Worm (Caenorhabditis elegans): ENCODE measurements around the gene fipr-9.

fipr-9 gene

ce11 chrV:10245615-10246014 lies 24.2 kb downstream of the fipr-9 start:
- no peak for TF ChIP-seq ztf-23 (GFP tag; IDR thresholded peaks at IDR 0.05)
- TF ChIP-seq cog-1 (tag; optimal IDR thresholded peaks at IDR 0.05), result no peak
- no peak for TF ChIP-seq tab-1 (GFP tag; IDR thresholded peaks at IDR 0.05)
- TF ChIP-seq flt-1 (GFP tag; IDR thresholded peaks at IDR 0.05), result no peak
- TF ChIP-seq T22C8.4 (GFP tag; IDR thresholded peaks at IDR 0.05), result no peak
- no peak for TF ChIP-seq klf-2 (GFP tag; conservative IDR thresholded peaks at IDR 0.05)
- no peak for TF ChIP-seq med-1 (GFP tag; optimal IDR thresholded peaks at IDR 0.05; ENCODE audit: insufficient read depth)
- TF ChIP-seq ztf-29 (GFP tag; IDR thresholded peaks at IDR 0.05), result no peak
- TF ChIP-seq ref-1 (GFP tag; conservative IDR thresholded peaks at IDR 0.05), result no peak

DNA sequence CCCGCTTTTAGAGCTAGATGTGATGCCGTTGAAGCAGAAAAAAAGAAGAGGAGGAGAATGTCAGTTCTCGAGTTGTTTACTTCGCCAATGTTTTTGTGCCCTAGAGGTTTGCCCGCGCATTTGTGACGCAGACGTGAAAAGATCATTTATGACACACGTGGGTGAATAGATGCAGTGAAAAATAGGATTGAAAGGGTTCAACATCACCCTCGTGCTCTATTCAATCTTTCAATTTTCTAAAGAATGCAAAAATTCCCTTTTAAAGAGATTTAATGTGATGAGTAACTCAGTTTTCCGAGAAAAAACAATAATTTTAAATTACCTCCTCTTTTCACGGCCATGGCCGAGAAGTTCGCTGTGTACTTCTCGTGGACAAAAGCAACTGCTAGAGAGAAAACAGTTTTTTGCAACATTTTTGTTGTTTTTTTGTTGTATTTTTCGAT lies 25.0 kb downstream of the fipr-9 start:
- no peak for TF ChIP-seq cog-1 (tag; optimal IDR thresholded peaks at IDR 0.05)
- no peak for TF ChIP-seq T22C8.4 (GFP tag; IDR thresholded peaks at IDR 0.05)
- TF ChIP-seq klf-2 (GFP tag; conservative IDR thresholded peaks at IDR 0.05), result no peak
- no peak for TF ChIP-seq ref-1 (GFP tag; conservative IDR thresholded peaks at IDR 0.05)
- no peak for TF ChIP-seq tab-1 (GFP tag; IDR thresholded peaks at IDR 0.05)
- TF ChIP-seq ztf-29 (GFP tag; IDR thresholded peaks at IDR 0.05), result no peak
- no peak for TF ChIP-seq flt-1 (GFP tag; IDR thresholded peaks at IDR 0.05)
- no peak for TF ChIP-seq ztf-23 (GFP tag; IDR thresholded peaks at IDR 0.05)
- no peak for TF ChIP-seq med-1 (GFP tag; optimal IDR thresholded peaks at IDR 0.05; ENCODE audit: insufficient read depth)

DNA sequence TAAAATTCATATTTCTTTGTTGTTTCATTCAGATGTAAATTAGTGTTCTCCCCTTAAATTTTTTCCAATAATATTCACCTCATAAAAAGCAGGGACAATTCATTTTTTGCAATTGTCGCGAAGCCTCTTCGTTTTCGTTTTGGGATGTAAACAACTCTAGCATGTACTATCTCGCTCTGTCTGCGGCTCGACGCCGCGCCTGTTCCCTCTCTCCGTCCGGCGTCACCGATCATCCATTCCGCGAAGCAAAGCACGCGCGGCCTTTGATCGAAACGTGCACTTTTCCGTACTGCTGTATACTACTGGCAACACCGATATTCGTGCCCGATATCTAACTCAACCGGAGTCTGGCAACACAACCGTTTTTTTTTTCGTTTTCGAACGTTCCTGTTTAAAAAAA lies 25.5 kb downstream of the fipr-9 start:
- TF ChIP-seq tab-1 (GFP tag; IDR thresholded peaks at IDR 0.05), result no peak
- TF ChIP-seq T22C8.4 (GFP tag; IDR thresholded peaks at IDR 0.05), result no peak
- no peak for TF ChIP-seq ztf-23 (GFP tag; IDR thresholded peaks at IDR 0.05)
- TF ChIP-seq flt-1 (GFP tag; IDR thresholded peaks at IDR 0.05), result no peak

ce11 chrV:10247673-10248239 lies 26.3 kb downstream of the fipr-9 start:
- no peak for TF ChIP-seq tab-1 (GFP tag; IDR thresholded peaks at IDR 0.05)
- no peak for TF ChIP-seq ztf-29 (GFP tag; IDR thresholded peaks at IDR 0.05)
- no peak for TF ChIP-seq med-1 (GFP tag; optimal IDR thresholded peaks at IDR 0.05; ENCODE audit: insufficient read depth)
- TF ChIP-seq flt-1 (GFP tag; IDR thresholded peaks at IDR 0.05), result no peak
- TF ChIP-seq ztf-23 (GFP tag; IDR thresholded peaks at IDR 0.05), result no peak
- TF ChIP-seq klf-2 (GFP tag; conservative IDR thresholded peaks at IDR 0.05), result no peak
- no peak for TF ChIP-seq T22C8.4 (GFP tag; IDR thresholded peaks at IDR 0.05)
- TF ChIP-seq cog-1 (tag; optimal IDR thresholded peaks at IDR 0.05), result no peak
- no peak for TF ChIP-seq ref-1 (GFP tag; conservative IDR thresholded peaks at IDR 0.05)

- TF ChIP-seq med-1 (GFP tag; optimal IDR thresholded peaks at IDR 0.05; ENCODE audit: insufficient read depth) (no peak), klf-2 (GFP tag; conservative IDR thresholded peaks at IDR 0.05) (no peak), ztf-23 (GFP tag; IDR thresholded peaks at IDR 0.05) (no peak), cog-1 (tag; optimal IDR thresholded peaks at IDR 0.05) (no peak), flt-1 (GFP tag; IDR thresholded peaks at IDR 0.05) (no peak), ref-1 (GFP tag; conservative IDR thresholded peaks at IDR 0.05) (no peak), T22C8.4 (GFP tag; IDR thresholded peaks at IDR 0.05) (no peak), tab-1 (GFP tag; IDR thresholded peaks at IDR 0.05) (no peak), ztf-29 (GFP tag; IDR thresholded peaks at IDR 0.05) (no peak)
Observed at ce11 chrV:10248255-10248979, 27.0 kb downstream of the fipr-9 start, which contains the start of gene akt-1. Gene akt-1 (plus strand): TSS chrV:10248905.

- TF ChIP-seq cog-1 (tag; optimal IDR thresholded peaks at IDR 0.05) (no peak), med-1 (GFP tag; optimal IDR thresholded peaks at IDR 0.05; ENCODE audit: insufficient read depth) (no peak), ref-1 (GFP tag; conservative IDR thresholded peaks at IDR 0.05) (no peak), ztf-23 (GFP tag; IDR thresholded peaks at IDR 0.05) (no peak), ztf-29 (GFP tag; IDR thresholded peaks at IDR 0.05) (no peak), T22C8.4 (GFP tag; IDR thresholded peaks at IDR 0.05) (no peak), tab-1 (GFP tag; IDR thresholded peaks at IDR 0.05) (no peak), flt-1 (GFP tag; IDR thresholded peaks at IDR 0.05) (no peak), klf-2 (GFP tag; conservative IDR thresholded peaks at IDR 0.05) (no peak)
Observed at ce11 chrV:10249515-10249914, 28.1 kb downstream of the fipr-9 start.

ce11 chrV:10252682-10253081 lies 31.2 kb downstream of the fipr-9 start:
- TF ChIP-seq ztf-23 (GFP tag; IDR thresholded peaks at IDR 0.05) (no peak), klf-2 (GFP tag; conservative IDR thresholded peaks at IDR 0.05) (no peak), flt-1 (GFP tag; IDR thresholded peaks at IDR 0.05) (no peak), ref-1 (GFP tag; conservative IDR thresholded peaks at IDR 0.05) (no peak)

DNA sequence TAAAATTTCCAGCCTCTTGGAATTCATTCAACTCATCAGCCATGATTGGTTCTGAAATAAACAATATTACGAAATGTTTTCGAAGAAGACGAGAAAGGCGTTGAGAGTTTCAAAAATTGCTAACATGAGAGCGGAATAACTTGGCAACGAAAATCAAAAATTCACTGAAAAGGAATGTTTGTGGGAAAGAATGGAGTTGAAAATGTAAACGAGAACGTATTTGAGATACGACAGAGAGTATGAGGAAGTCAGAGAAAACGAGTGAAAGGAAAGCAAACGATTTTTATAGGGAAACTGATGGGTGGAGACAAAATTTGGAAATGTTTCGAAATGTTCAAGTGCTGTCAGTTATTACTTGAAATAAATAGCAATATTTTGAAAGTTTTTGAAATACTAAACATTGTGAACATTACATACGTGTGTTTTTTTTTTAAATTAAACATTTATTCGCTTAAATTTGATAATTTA lies 33.6 kb downstream of the fipr-9 start, which contains the start of gene rop-1:
Gene rop-1, minus strand, starts transcription at position 51 of the 468 bp plus-strand sequence.
- TF ChIP-seq tab-1 (GFP tag; IDR thresholded peaks at IDR 0.05) (no peak), flt-1 (GFP tag; IDR thresholded peaks at IDR 0.05) (no peak), klf-2 (GFP tag; conservative IDR thresholded peaks at IDR 0.05) (no peak), cog-1 (tag; optimal IDR thresholded peaks at IDR 0.05) (no peak), med-1 (GFP tag; optimal IDR thresholded peaks at IDR 0.05; ENCODE audit: insufficient read depth) (no peak), ztf-29 (GFP tag; IDR thresholded peaks at IDR 0.05) (no peak), ztf-23 (GFP tag; IDR thresholded peaks at IDR 0.05) (no peak)

DNA sequence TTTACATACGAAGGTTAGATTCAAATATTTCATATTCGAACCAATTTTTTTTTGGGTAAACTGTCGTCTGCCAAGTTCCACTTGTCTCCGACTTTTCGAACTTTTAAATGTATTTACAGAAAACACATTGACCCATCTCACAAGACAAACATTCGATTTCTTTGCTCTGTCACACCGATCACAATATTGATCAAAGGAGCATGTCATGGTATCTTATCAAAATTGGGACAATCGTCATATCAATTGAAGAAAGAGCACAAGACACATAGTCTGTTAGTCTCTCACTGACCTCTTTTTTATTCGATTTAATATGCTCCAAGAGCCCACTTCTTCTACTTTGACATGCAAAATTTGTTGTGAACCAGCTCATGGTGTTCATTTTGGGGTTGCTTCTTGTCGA lies 34.6 kb downstream of the fipr-9 start, which contains the start of gene nhr-232:
Gene nhr-232, plus strand, starts transcription at position 121 of the 400 bp plus-strand sequence.
- TF ChIP-seq med-1 (GFP tag; optimal IDR thresholded peaks at IDR 0.05; ENCODE audit: insufficient read depth), result no peak
- no peak for TF ChIP-seq cog-1 (tag; optimal IDR thresholded peaks at IDR 0.05)

ce11 chrV:10260460-10260859 lies 39.0 kb downstream of the fipr-9 start, which contains the start of gene sri-18:
Gene sri-18 (minus strand): TSS chrV:10260560.
- no peak for TF ChIP-seq flt-1 (GFP tag; IDR thresholded peaks at IDR 0.05)
- no peak for TF ChIP-seq ztf-23 (GFP tag; IDR thresholded peaks at IDR 0.05)
- no peak for TF ChIP-seq tab-1 (GFP tag; IDR thresholded peaks at IDR 0.05)
- no peak for TF ChIP-seq klf-2 (GFP tag; conservative IDR thresholded peaks at IDR 0.05)
- no peak for TF ChIP-seq med-1 (GFP tag; optimal IDR thresholded peaks at IDR 0.05; ENCODE audit: insufficient read depth)
- no peak for TF ChIP-seq ref-1 (GFP tag; conservative IDR thresholded peaks at IDR 0.05)
- TF ChIP-seq cog-1 (tag; optimal IDR thresholded peaks at IDR 0.05), result no peak

All from whole organism, midembryonic.